Worm (Caenorhabditis elegans) whole organism, early embryonic: ENCODE measurements around the gene fbxa-31.

Source experiments
- ama-1 ChIP-seq: fragments of 150-350 bp; optimal IDR thresholded peaks from 2 replicates; lab custom pipeline; 2014
- ceh-13 ChIP-seq: fragments of 200-800 bp; sonication (Bioruptor generic); optimal IDR thresholded peaks from 2 replicates; lab custom pipeline; 2018; ENCODE audit warnings: mild to moderate bottlenecking, missing genetic modification characterization, missing compliant biosample characterization
- ceh-36 ChIP-seq: sonication (generic microtip); optimal IDR thresholded peaks from 2 replicates; lab custom pipeline; 2016; ENCODE audit warnings: missing genetic modification characterization, inconsistent platforms, missing compliant biosample characterization
- flt-1 ChIP-seq: fragments of 200-800 bp; sonication (Bioruptor generic); IDR thresholded peaks from 2 replicates; pipeline ENCODE4 v1.3.6; 2022; ENCODE audit warnings: missing genetic modification characterization, missing compliant biosample characterization
- hmbx-1 ChIP-seq: sonication (generic microtip); optimal IDR thresholded peaks from 2 replicates; lab custom pipeline; 2016; ENCODE audit warnings: mild to moderate bottlenecking, missing genetic modification characterization, missing compliant biosample characterization
- hmg-4 ChIP-seq: fragments of 200-800 bp; sonication (Bioruptor generic); optimal IDR thresholded peaks from 2 replicates; lab custom pipeline; 2018; ENCODE audit warnings: mild to moderate bottlenecking, missing genetic modification characterization, missing compliant biosample characterization
- hnd-1 ChIP-seq: sonication (generic microtip); optimal IDR thresholded peaks from 2 replicates; lab custom pipeline; 2016; ENCODE audit warnings: missing genetic modification characterization, missing compliant biosample characterization
- pes-1 ChIP-seq: fragments of 200-800 bp; sonication (Bioruptor generic); IDR thresholded peaks from 2 replicates; pipeline ENCODE4 v1.3.6; 2022; ENCODE audit warnings: missing genetic modification reagents, missing genetic modification characterization, missing compliant biosample characterization
- scrt-1 ChIP-seq: fragments of 200-800 bp; sonication (Bioruptor generic); IDR thresholded peaks from 2 replicates; pipeline ENCODE4 v1.3.6; 2022; ENCODE audit warnings: missing genetic modification characterization, missing compliant biosample characterization
- sea-1 ChIP-seq: fragments of 200-800 bp; sonication (Bioruptor generic); conservative IDR thresholded peaks from 2 replicates; pipeline ENCODE4 v1.3.6; 2022; ENCODE audit warnings: missing genetic modification characterization, missing compliant biosample characterization
- tra-4 ChIP-seq: sonication (generic microtip); optimal IDR thresholded peaks from 2 replicates; lab custom pipeline; 2017; ENCODE audit warnings: missing genetic modification characterization, missing compliant biosample characterization

DNA sequence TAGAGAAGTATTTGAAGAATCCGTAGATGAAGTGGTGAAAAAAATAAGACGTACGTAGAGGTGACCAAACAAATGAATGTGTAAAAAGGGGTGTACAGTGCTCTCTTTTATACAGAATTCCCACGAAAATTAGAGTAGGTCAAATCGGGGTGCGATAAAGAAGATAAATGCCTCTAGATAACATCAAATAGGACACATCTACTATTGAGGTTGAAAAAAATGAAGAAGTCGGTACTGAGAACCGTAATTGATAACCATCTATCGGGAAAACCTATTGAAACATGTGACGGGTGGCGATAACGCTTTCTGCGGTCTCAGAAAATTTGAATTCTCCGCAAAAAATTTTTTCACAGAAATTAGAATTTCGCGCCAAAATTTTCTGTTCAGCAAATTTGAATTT is 32.5 kb downstream of the fbxa-31 start, which contains the start of gene fbxa-61:
- TF ChIP-seq flt-1 (GFP tag; lab: Robert Waterston, UW) (no peak), hnd-1 (tag; lab: Kevin White, UChicago) (no peak), scrt-1 (GFP tag; lab: Robert Waterston, UW) (no peak), tra-4 (tag; lab: Kevin White, UChicago) (no peak), pes-1 (GFP tag; lab: Robert Waterston, UW) (no peak), hmg-4 (no peak), hmbx-1 (tag; lab: Kevin White, UChicago) (no peak), ceh-13 (no peak), ama-1 (no peak), ceh-36 (tag; lab: Kevin White, UChicago) (no peak), sea-1 (GFP tag; lab: Robert Waterston, UW) (no peak)
